Fruit fly (Drosophila melanogaster) whole organism, embryonic: Measurements from ENCODE around the gene aux.
A peak's percentile ranks its signal among the peaks of the same experiment; 100 is the strongest.

Experiments
- CG1024 ChIP-seq: fragments of 200-800 bp; sonication (Bioruptor generic); IDR thresholded peaks from 2 replicates; pipeline ENCODE4 v1.3.6; 2022; ENCODE audit warnings: missing biosample characterization, missing genetic modification characterization
- CG11696 ChIP-seq: fragments of 200-800 bp; sonication (Bioruptor generic); IDR thresholded peaks from 2 replicates; pipeline ENCODE4 v1.3.6; 2022; ENCODE audit warnings: missing biosample characterization, missing genetic modification characterization
- CG1603 ChIP-seq: fragments of 200-800 bp; sonication (Bioruptor generic); optimal IDR thresholded peaks from 2 replicates; lab custom pipeline; 2019; ENCODE audit warnings: missing biosample characterization, mild to moderate bottlenecking, missing genetic modification characterization, moderate library complexity
- CG30020 ChIP-seq: fragments of 200-800 bp; optimal IDR thresholded peaks from 2 replicates; lab custom pipeline; 2019; ENCODE audit warnings: missing biosample characterization, mild to moderate bottlenecking, missing genetic modification characterization, moderate library complexity
- CG32772 ChIP-seq: fragments of 200-800 bp; sonication (Bioruptor generic); IDR thresholded peaks from 2 replicates; pipeline ENCODE4 v1.3.6; 2022; ENCODE audit warnings: missing biosample characterization, missing genetic modification characterization
- CG3281 ChIP-seq: fragments of 200-800 bp; sonication (Bioruptor generic); optimal IDR thresholded peaks from 3 replicates; lab custom pipeline; 2017; ENCODE audit warnings: missing biosample characterization, mild to moderate bottlenecking, missing genetic modification characterization
- CG3838 ChIP-seq: fragments of 200-800 bp; sonication (Bioruptor generic); optimal IDR thresholded peaks from 3 replicates; lab custom pipeline; 2016; ENCODE audit warnings: missing biosample characterization, missing genetic modification characterization
- CG4404 ChIP-seq: fragments of 200-800 bp; sonication (Bioruptor generic); IDR thresholded peaks from 2 replicates; pipeline ENCODE4 v1.3.6; 2022; ENCODE audit warnings: missing biosample characterization, missing genetic modification characterization
- CG4617 ChIP-seq: fragments of 200-800 bp; sonication (Bioruptor generic); optimal IDR thresholded peaks from 3 replicates; lab custom pipeline; 2016; ENCODE audit warnings: missing biosample characterization, missing genetic modification characterization, borderline replicate concordance
- CG8290 ChIP-seq, 3 experiments: fragments of 200-800 bp; sonication (Bioruptor generic); optimal IDR thresholded peaks; 2 replicates each; lab custom pipeline; 2016 to 2019; ENCODE audit warnings: missing biosample characterization in 3 of 3, missing genetic modification characterization in 3 of 3, mild to moderate bottlenecking in 2 of 3, moderate library complexity in 1 of 3
- CG9215 ChIP-seq: fragments of 200-800 bp; sonication (Bioruptor generic); IDR thresholded peaks from 2 replicates; pipeline ENCODE4 v1.3.6; 2022; ENCODE audit warnings: missing biosample characterization, missing genetic modification characterization
- CG9817 ChIP-seq: fragments of 200-800 bp; sonication (Bioruptor generic); optimal IDR thresholded peaks from 2 replicates; lab custom pipeline; 2018; ENCODE audit warnings: missing biosample characterization, mild to moderate bottlenecking, missing genetic modification characterization, moderate library complexity
- D ChIP-seq, 2 experiments: fragments of 200-800 bp in 1 of 2; fragments of >200 bp in 1 of 2; sonication (Bioruptor generic) in 1 of 2; optimal IDR thresholded peaks; 2 replicates in 1 of 2; 3 replicates in 1 of 2; lab custom pipeline; 2017; ENCODE audit warnings: mild to moderate bottlenecking in 1 of 2, missing biosample characterization in 1 of 2, missing genetic modification characterization in 1 of 2, missing genetic modification reagents in 1 of 2
- Dll ChIP-seq: fragments of 200-800 bp; sonication (Bioruptor generic); IDR thresholded peaks from 4 replicates; pipeline ENCODE4 v1.3.6; 2022; ENCODE audit warnings: missing biosample characterization, missing genetic modification characterization; ENCODE audit not compliant: partially characterized antibody
- Doc3 ChIP-seq: fragments of 200-800 bp; sonication (Bioruptor generic); IDR thresholded peaks from 3 replicates; pipeline ENCODE4 v1.3.6; 2022; ENCODE audit warnings: missing biosample characterization, missing genetic modification characterization; ENCODE audit not compliant: partially characterized antibody
- Drgx ChIP-seq: fragments of 200-800 bp; sonication (Bioruptor generic); IDR thresholded peaks from 2 replicates; pipeline ENCODE4 v1.3.6; 2022; ENCODE audit warnings: missing biosample characterization, missing genetic modification characterization
- Hmr ChIP-seq: fragments of 200-800 bp; sonication (Bioruptor generic); optimal IDR thresholded peaks from 3 replicates; lab custom pipeline; 2017; ENCODE audit warnings: mild to moderate bottlenecking, missing biosample characterization, missing genetic modification reagents, missing genetic modification characterization
- Hsf ChIP-seq: fragments of 200-800 bp; sonication (Bioruptor generic); optimal IDR thresholded peaks from 3 replicates; lab custom pipeline; 2016; ENCODE audit warnings: missing biosample characterization, missing genetic modification characterization
- MESR4 ChIP-seq: fragments of 200-800 bp; sonication (Bioruptor generic); optimal IDR thresholded peaks from 2 replicates; lab custom pipeline; 2018; ENCODE audit warnings: missing biosample characterization, mild to moderate bottlenecking, missing genetic modification characterization, moderate library complexity
- Med ChIP-seq: fragments of 200-800 bp; sonication (Bioruptor generic); peaks from one replicate; lab custom pipeline; 2016; ENCODE audit warnings: missing biosample characterization, missing genetic modification characterization, mild to moderate bottlenecking, inconsistent platforms, moderate library complexity
- Meics ChIP-seq: fragments of 200-800 bp; sonication (Bioruptor generic); optimal IDR thresholded peaks from 2 replicates; lab custom pipeline; 2017; ENCODE audit warnings: missing biosample characterization, mild to moderate bottlenecking, missing genetic modification characterization
- Nf-YB ChIP-seq: fragments of 200-800 bp; sonication (Bioruptor generic); optimal IDR thresholded peaks from 3 replicates; lab custom pipeline; 2019; ENCODE audit warnings: missing biosample characterization, mild to moderate bottlenecking, missing genetic modification characterization, moderate library complexity
- Scr ChIP-seq: fragments of 200-800 bp; sonication (Bioruptor generic); IDR thresholded peaks from 2 replicates; pipeline ENCODE4 v1.3.6; 2022; ENCODE audit warnings: missing biosample characterization, missing genetic modification characterization; ENCODE audit not compliant: partially characterized antibody
- Sry-δ ChIP-seq: fragments of 200-800 bp; sonication (Bioruptor generic); optimal IDR thresholded peaks from 2 replicates; lab custom pipeline; 2016; ENCODE audit warnings: missing biosample characterization, missing genetic modification characterization
- Ssrp ChIP-seq: fragments of 200-800 bp; sonication (Bioruptor generic); optimal IDR thresholded peaks from 2 replicates; lab custom pipeline; 2018; ENCODE audit warnings: missing biosample characterization, mild to moderate bottlenecking, missing genetic modification characterization, moderate library complexity
- YL-1 ChIP-seq: fragments of 200-800 bp; sonication (Bioruptor generic); optimal IDR thresholded peaks from 3 replicates; lab custom pipeline; 2017; ENCODE audit warnings: missing biosample characterization, mild to moderate bottlenecking, missing genetic modification characterization
- amos ChIP-seq: fragments of 200-800 bp; sonication (Bioruptor generic); IDR thresholded peaks from 2 replicates; pipeline ENCODE4 v1.3.6; 2022; ENCODE audit warnings: missing biosample characterization, missing genetic modification characterization; ENCODE audit not compliant: partially characterized antibody
- ato ChIP-seq: fragments of 200-800 bp; sonication (Bioruptor generic); IDR thresholded peaks from 2 replicates; pipeline ENCODE4 v1.3.6; 2022; ENCODE audit warnings: missing biosample characterization, missing genetic modification characterization; ENCODE audit not compliant: partially characterized antibody
- ci ChIP-seq: fragments of 200-800 bp; sonication (Bioruptor generic); IDR thresholded peaks from 3 replicates; pipeline ENCODE4 v1.3.6; 2022; ENCODE audit warnings: missing biosample characterization, missing genetic modification characterization
- dmrt11E ChIP-seq: fragments of 200-800 bp; sonication (Bioruptor generic); optimal IDR thresholded peaks from 3 replicates; lab custom pipeline; 2018; ENCODE audit warnings: missing biosample characterization, mild to moderate bottlenecking, missing genetic modification characterization, moderate library complexity
- ems ChIP-seq: fragments of 200-800 bp; sonication (Bioruptor generic); optimal IDR thresholded peaks from 3 replicates; lab custom pipeline; 2016; ENCODE audit warnings: missing biosample characterization, missing genetic modification characterization
- grau ChIP-seq: fragments of 200-800 bp; optimal IDR thresholded peaks from 3 replicates; lab custom pipeline; 2019; ENCODE audit warnings: missing biosample characterization, mild to moderate bottlenecking, missing genetic modification characterization, moderate library complexity
- hb ChIP-seq: fragments of 200-800 bp; sonication (Bioruptor generic); IDR thresholded peaks from 3 replicates; pipeline ENCODE4 v1.3.6; 2022; ENCODE audit warnings: missing biosample characterization, missing genetic modification characterization; ENCODE audit not compliant: partially characterized antibody
- lola ChIP-seq, 3 experiments: fragments of >200 bp in 2 of 3; fragments of 200-800 bp in 1 of 3; sonication (Bioruptor generic) in 1 of 3; optimal IDR thresholded peaks; 2 replicates each; lab custom pipeline; 2017 to 2019; ENCODE audit warnings: missing biosample characterization in 3 of 3, missing genetic modification characterization in 3 of 3, mild to moderate bottlenecking in 1 of 3, moderate library complexity in 1 of 3
- onecut ChIP-seq: fragments of 200-800 bp; sonication (Bioruptor generic); IDR thresholded peaks from 2 replicates; pipeline ENCODE4 v1.3.6; 2022; ENCODE audit warnings: missing biosample characterization, missing genetic modification characterization
- p53 ChIP-seq: fragments of 200-800 bp; sonication (Bioruptor generic); optimal IDR thresholded peaks from 2 replicates; lab custom pipeline; 2016; ENCODE audit warnings: missing biosample characterization, missing genetic modification characterization
- prd ChIP-seq, 3 experiments: fragments of >200 bp in 2 of 3; fragments of 200-800 bp in 1 of 3; sonication (Bioruptor generic) in 1 of 3; optimal IDR thresholded peaks in 2 of 3; IDR thresholded peaks in 1 of 3; 2 replicates in 2 of 3; 3 replicates in 1 of 3; pipeline versions ENCODE4 v1.3.6 to Lab custom; 2017 to 2022; ENCODE audit warnings: missing biosample characterization in 1 of 3, missing genetic modification characterization in 1 of 3
- pzg ChIP-seq: fragments of 200-800 bp; sonication (Bioruptor generic); optimal IDR thresholded peaks from 3 replicates; lab custom pipeline; 2018; ENCODE audit warnings: missing biosample characterization, mild to moderate bottlenecking, missing genetic modification characterization, moderate library complexity
- scrt ChIP-seq: fragments of 200-800 bp; sonication (Bioruptor generic); optimal IDR thresholded peaks from 2 replicates; lab custom pipeline; 2018; ENCODE audit warnings: missing biosample characterization, mild to moderate bottlenecking, missing genetic modification characterization, moderate library complexity
- sens ChIP-seq: fragments of 200-800 bp; sonication (Bioruptor generic); peaks from one replicate; lab custom pipeline; 2016; ENCODE audit warnings: missing biosample characterization, missing genetic modification characterization
- shn ChIP-seq: fragments of 200-800 bp; sonication (Bioruptor generic); optimal IDR thresholded peaks from 3 replicates; lab custom pipeline; 2016; ENCODE audit warnings: missing biosample characterization, missing genetic modification characterization
- ssp ChIP-seq: fragments of 200-800 bp; sonication (Bioruptor generic); IDR thresholded peaks from 2 replicates; pipeline ENCODE4 v1.3.6; 2022; ENCODE audit warnings: missing biosample characterization, missing genetic modification characterization
- tin ChIP-seq: fragments of 200-800 bp; sonication (Bioruptor generic); optimal IDR thresholded peaks from 3 replicates; lab custom pipeline; 2016; ENCODE audit warnings: missing biosample characterization, missing genetic modification characterization
- tll ChIP-seq, 2 experiments: fragments of 200-800 bp in 1 of 2; fragments of >200 bp in 1 of 2; sonication (Bioruptor generic) in 1 of 2; optimal IDR thresholded peaks; 2 replicates each; lab custom pipeline; 2017 to 2019; ENCODE audit warnings: missing biosample characterization in 2 of 2, missing genetic modification characterization in 2 of 2, mild to moderate bottlenecking in 1 of 2, moderate library complexity in 1 of 2
- yki ChIP-seq: fragments of >200 bp; optimal IDR thresholded peaks from 3 replicates; lab custom pipeline; 2018

The aux gene

dm6 chr3R:4232139-4233017, 20.8 kb downstream of the aux start, which contains the start of gene CG14641 (continued):
- TF ChIP-seq MESR4 (GFP tag; lab: Kevin White, UChicago) (peak; percentile 92), CG30020 (peak; percentile 95), CG9215 (GFP tag; lab: Robert Waterston, UW) (0 out of 2 replicates have a peak, but pooled peaks have one; percentile 19), Meics (no peak), onecut (GFP tag; lab: Robert Waterston, UW) (no peak), grau (tag; lab: Kevin White, UChicago) (peak; percentile 1), lola (GFP tag; optimal IDR thresholded peaks at IDR 0.05; lab: Kevin White, UChicago) (peak in 2 of 3 experiments; percentile 26 to 97), shn (GFP tag; lab: Kevin White, UChicago) (no peak), yki (lab: Kevin White, UChicago) (no peak), sens (GFP tag; lab: Kevin White, UChicago) (peak; percentile 56), CG3281 (no peak), ato (0 out of 2 replicates have a peak, but pooled peaks have one; percentile 56), YL-1 (GFP tag; lab: Kevin White, UChicago) (peak; percentile 61), ems (GFP tag; lab: Kevin White, UChicago) (no peak), Sry-δ (peak; percentile 73), CG11696 (GFP tag; lab: Robert Waterston, UW) (no peak), ssp (GFP tag; lab: Robert Waterston, UW) (peak; percentile 97), tll (GFP tag; optimal IDR thresholded peaks at IDR 0.05; lab: Kevin White, UChicago) (peak in 1 of 2 experiments; percentile 79), CG9817 (tag; lab: Kevin White, UChicago) (no peak), tin (GFP tag; lab: Kevin White, UChicago) (no peak), Ssrp (tag; lab: Kevin White, UChicago) (peak; percentile 4), CG4404 (GFP tag; lab: Robert Waterston, UW) (no peak), ci (GFP tag; lab: Robert Waterston, UW) (no peak), CG1024 (GFP tag; lab: Robert Waterston, UW) (peak; percentile 94), dmrt11E (tag; lab: Kevin White, UChicago) (peak; percentile 19), Doc3 (GFP tag; lab: Robert Waterston, UW) (0 out of 3 replicates have a peak, but pooled peaks have one; percentile 36), CG8290 (GFP tag; optimal IDR thresholded peaks at IDR 0.05; lab: Kevin White, UChicago) (no peak), CG8290 (tag; optimal IDR thresholded peaks at IDR 0.05; lab: Kevin White, UChicago) (peak in 1 of 2 experiments; percentile 42), hb (GFP tag; lab: Robert Waterston, UW) (peak; percentile 56; the same call in 1 of the 3 replicates), Hmr (GFP tag; lab: Kevin White, UChicago) (no peak), p53 (GFP tag; lab: Kevin White, UChicago) (no peak), prd (optimal IDR thresholded peaks at IDR 0.05; lab: Kevin White, UChicago) (no peak), prd (GFP tag; IDR thresholded peaks at IDR 0.05; lab: Robert Waterston, UW) (peak; percentile 32; the same call in 1 of the 3 replicates), Scr (GFP tag; lab: Robert Waterston, UW) (peak; percentile 44)

dm6 chr3R:4233018-4233385, 21.4 kb downstream of the aux start, which contains the start of gene abs:
Gene abs, plus strand, starts transcription at chr3R:4233047.
- TF ChIP-seq D (optimal IDR thresholded peaks at IDR 0.05; lab: Kevin White, UChicago) = peak; percentile 74
- no peak for TF ChIP-seq D (GFP tag; optimal IDR thresholded peaks at IDR 0.05; lab: Kevin White, UChicago)
- TF ChIP-seq Drgx = no peak
- TF ChIP-seq CG3838 = no peak
- peak; percentile 60 for TF ChIP-seq CG4617
- 0 out of 3 replicates have a peak, but pooled peaks have one; percentile 12 for TF ChIP-seq hb (GFP tag; lab: Robert Waterston, UW)
- TF ChIP-seq pzg (GFP tag; lab: Kevin White, UChicago) = peak; percentile 28
- TF ChIP-seq Dll (GFP tag; lab: Robert Waterston, UW) = 0 out of 4 replicates have a peak, but pooled peaks have one; percentile 14
- no peak for TF ChIP-seq CG32772 (GFP tag; lab: Robert Waterston, UW)
- peak; percentile 31 for TF ChIP-seq CG1603
- no peak for TF ChIP-seq scrt (GFP tag; lab: Kevin White, UChicago)
- TF ChIP-seq YL-1 (GFP tag; lab: Kevin White, UChicago) = peak; percentile 28
- TF ChIP-seq MESR4 (GFP tag; lab: Kevin White, UChicago) = peak; percentile 60
- TF ChIP-seq Hsf (GFP tag; lab: Kevin White, UChicago) = no peak
- TF ChIP-seq Med = peak; percentile 15
- TF ChIP-seq shn (GFP tag; lab: Kevin White, UChicago) = no peak
- TF ChIP-seq amos (GFP tag; lab: Robert Waterston, UW) = 0 out of 2 replicates have a peak, but pooled peaks have one; percentile 30
- no peak for TF ChIP-seq Nf-YB (GFP tag; lab: Kevin White, UChicago)
